Fruit fly (Drosophila melanogaster): ENCODE results near the gene Rev1.

DNA sequence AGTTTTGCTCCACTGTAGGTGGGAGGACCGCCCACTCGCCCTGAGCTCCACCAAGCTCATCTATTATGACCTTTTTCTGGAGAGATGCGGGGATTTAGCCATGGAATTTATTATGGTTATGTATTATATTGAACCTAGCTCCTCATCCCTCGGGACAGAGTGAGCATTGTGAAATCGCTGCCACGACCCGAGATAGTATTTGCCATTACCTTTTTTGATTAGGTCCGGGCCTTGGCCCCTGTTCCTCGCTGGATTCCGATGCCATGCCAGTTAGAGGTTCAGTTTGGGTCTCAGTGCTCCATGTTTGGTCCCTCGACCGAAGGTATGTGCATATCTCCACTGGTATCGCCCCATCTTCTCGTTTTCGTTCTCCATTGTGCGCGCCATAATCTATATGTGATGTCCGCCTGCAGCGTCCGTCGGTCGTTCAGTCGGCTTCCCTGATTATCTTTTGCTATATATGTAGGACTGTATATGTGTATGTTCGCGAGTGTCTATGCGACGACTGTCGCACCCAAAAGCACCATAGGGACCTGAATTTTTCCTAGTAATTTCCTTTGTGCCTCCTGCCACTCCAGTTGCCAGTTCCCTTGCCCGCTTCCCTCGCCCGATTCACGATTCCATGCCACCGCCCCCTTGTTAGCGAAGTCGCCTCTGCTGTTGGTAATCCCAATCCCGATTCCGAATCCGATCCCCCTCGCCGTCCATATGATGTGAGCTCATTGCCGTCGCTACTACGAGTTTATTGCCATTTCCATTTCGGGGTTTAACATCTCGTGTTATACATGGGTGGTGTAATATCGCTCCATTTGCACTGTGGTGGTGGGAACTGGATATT is 47.9 kb downstream of the Rev1 start:
- TF ChIP-seq pad (GFP tag; optimal IDR thresholded peaks at IDR 0.05) (no peak), Hr96 (GFP tag; optimal IDR thresholded peaks at IDR 0.05) (no peak), cnc (optimal IDR thresholded peaks at IDR 0.05) (no peak), CG14711 (tag; optimal IDR thresholded peaks at IDR 0.05) (no peak), CG5204 (GFP tag; optimal IDR thresholded peaks at IDR 0.05) (no peak), Mnt (GFP tag; optimal IDR thresholded peaks at IDR 0.05) (no peak), cic (GFP tag; optimal IDR thresholded peaks at IDR 0.05) (no peak), CG1620 (GFP tag; optimal IDR thresholded peaks at IDR 0.05) (no peak), CG33017 (tag; optimal IDR thresholded peaks at IDR 0.05) (no peak), CG11617 (GFP tag; optimal IDR thresholded peaks at IDR 0.05) (no peak), CG12768 (GFP tag; optimal IDR thresholded peaks at IDR 0.05) (no peak), kay (GFP tag; ENCODE audit: borderline replicate concordance) (no peak), toe (GFP tag; optimal IDR thresholded peaks at IDR 0.05) (no peak), CG7101 (tag; optimal IDR thresholded peaks at IDR 0.05) (no peak)

All from whole organism, adult.